Worm (Caenorhabditis elegans): ENCODE measurements around the gene ape-1.

DNA sequence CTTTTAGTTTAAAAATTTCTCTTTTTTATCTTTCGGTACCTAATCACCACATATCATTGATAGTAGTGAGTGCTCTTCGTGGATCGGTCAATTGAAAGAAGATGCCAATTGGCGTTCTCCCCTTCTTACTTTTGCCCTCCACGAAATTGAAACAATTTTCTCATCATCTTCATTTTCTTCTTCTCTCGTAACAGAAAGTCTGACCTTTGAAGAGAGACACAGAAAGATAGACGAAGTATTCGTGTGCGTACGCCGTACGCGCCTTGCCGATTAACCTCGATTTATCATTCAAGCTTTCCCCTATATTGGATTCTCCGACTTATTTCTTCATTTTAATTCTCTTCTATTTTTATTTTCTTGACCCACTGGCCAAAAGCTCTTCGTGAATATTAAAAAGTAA lies 1.8 kb downstream of the ape-1 start:
- peak; percentile 19 for TF ChIP-seq fos-1 (tag; optimal IDR thresholded peaks at IDR 0.05)
- TF ChIP-seq lin-39 (tag; optimal IDR thresholded peaks at IDR 0.05): no peak
- peak; percentile 17 for TF ChIP-seq blmp-1 (tag; optimal IDR thresholded peaks at IDR 0.05; ENCODE audit: insufficient read depth)
- no peak for TF ChIP-seq nhr-25 (tag; optimal IDR thresholded peaks at IDR 0.05)
- no peak for TF ChIP-seq ztf-1 (GFP tag; conservative IDR thresholded peaks at IDR 0.05)
- no peak for TF ChIP-seq aly-2 (tag; optimal IDR thresholded peaks at IDR 0.05)

Data from whole organism, L2 larva.